Fruit fly (Drosophila melanogaster) whole organism, embryonic: ENCODE data around the gene bb8.

Experiments used
- Bdp1 ChIP-seq: fragments of 200-800 bp; sonication (Bioruptor generic); optimal IDR thresholded peaks from 3 replicates; lab custom pipeline; 2016; ENCODE audit warnings: missing biosample characterization, missing genetic modification characterization
- CG12942 ChIP-seq: fragments of 200-800 bp; sonication (Bioruptor generic); optimal IDR thresholded peaks from 3 replicates; lab custom pipeline; 2016; ENCODE audit warnings: missing biosample characterization, missing genetic modification characterization
- CG17359 ChIP-seq: fragments of 200-800 bp; sonication (Bioruptor generic); optimal IDR thresholded peaks from 3 replicates; lab custom pipeline; 2018; ENCODE audit warnings: missing biosample characterization, mild to moderate bottlenecking, missing genetic modification characterization, moderate library complexity
- CG7372 ChIP-seq: fragments of 200-800 bp; sonication (Bioruptor generic); IDR thresholded peaks from 2 replicates; pipeline ENCODE4 v1.3.6; 2022; ENCODE audit warnings: missing biosample characterization, missing genetic modification characterization
- CG9876 ChIP-seq: fragments of 200-800 bp; sonication (Bioruptor generic); optimal IDR thresholded peaks from 2 replicates; lab custom pipeline; 2016; ENCODE audit warnings: missing biosample characterization, missing genetic modification characterization
- ERR ChIP-seq: fragments of 200-800 bp; sonication (Bioruptor generic); optimal IDR thresholded peaks from 2 replicates; lab custom pipeline; 2016; ENCODE audit warnings: missing biosample characterization, missing genetic modification characterization
- MESR4 ChIP-seq: fragments of 200-800 bp; sonication (Bioruptor generic); optimal IDR thresholded peaks from 2 replicates; lab custom pipeline; 2018; ENCODE audit warnings: missing biosample characterization, mild to moderate bottlenecking, missing genetic modification characterization, moderate library complexity
- wek ChIP-seq: fragments of 200-800 bp; sonication (Bioruptor generic); optimal IDR thresholded peaks from 3 replicates; lab custom pipeline; 2018; ENCODE audit warnings: missing biosample characterization, mild to moderate bottlenecking, missing genetic modification characterization, moderate library complexity

DNA sequence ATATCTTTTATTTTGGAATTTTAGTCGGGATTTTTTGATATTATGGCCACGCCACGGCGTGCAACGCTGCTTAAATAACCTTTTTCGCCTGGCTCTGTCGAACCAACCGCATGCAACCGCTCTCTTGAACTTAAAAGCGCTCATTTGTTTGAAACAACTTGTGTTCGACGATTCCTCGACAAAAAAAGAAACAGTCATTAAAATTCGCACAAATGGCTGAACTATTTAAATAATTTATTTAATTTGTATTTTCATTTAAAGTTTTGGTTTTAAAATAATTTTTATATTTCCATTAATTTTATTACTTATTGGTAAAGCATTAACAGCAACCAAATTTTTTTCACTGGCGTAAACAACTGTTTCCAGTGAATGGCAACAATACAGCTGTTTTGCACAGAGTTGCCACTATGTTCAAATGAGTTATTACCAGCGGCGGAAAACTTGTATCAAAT, 9.2 kb downstream of the bb8 start, which contains the start of the genes orb and Cdc16:
- TF ChIP-seq MESR4: peak; percentile 55
- peak; percentile 47 for TF ChIP-seq CG9876 (GFP tag; lab: Kevin White, UChicago)
- TF ChIP-seq CG12942: peak; percentile 91
- TF ChIP-seq CG7372 (GFP tag; lab: Robert Waterston, UW): peak; percentile 82
- peak; percentile 62 for TF ChIP-seq Bdp1 (GFP tag; lab: Kevin White, UChicago)
- peak; percentile 94 for TF ChIP-seq CG17359 (tag; lab: Kevin White, UChicago)
- TF ChIP-seq wek (GFP tag; lab: Kevin White, UChicago): no peak
- TF ChIP-seq ERR (GFP tag; lab: Kevin White, UChicago): no peak
